Worm (Caenorhabditis elegans) whole organism, L4 larva: ENCODE results near the gene W05H9.2.

Experiments used
- F26F4.8 ChIP-seq: fragments of 200-800 bp; sonication (Bioruptor generic); conservative IDR thresholded peaks from 2 replicates; pipeline ENCODE4 v1.3.6; 2022; ENCODE audit warnings: missing genetic modification characterization, missing compliant biosample characterization
- F44E2.7 ChIP-seq: fragments of 200-800 bp; sonication (Bioruptor generic); IDR thresholded peaks from 2 replicates; pipeline ENCODE4 v2.1.2; 2022; ENCODE audit warnings: missing genetic modification characterization, missing compliant biosample characterization
- F49E8.2 ChIP-seq: sonication (generic microtip); optimal IDR thresholded peaks from 2 replicates; lab custom pipeline; 2016; ENCODE audit warnings: missing compliant biosample characterization, mild to moderate bottlenecking, missing genetic modification characterization, borderline replicate concordance
- T20F7.1 ChIP-seq: fragments of 200-800 bp; sonication (Bioruptor generic); optimal IDR thresholded peaks from 2 replicates; lab custom pipeline; 2018; ENCODE audit warnings: mild to moderate bottlenecking, missing genetic modification characterization, missing compliant biosample characterization
- T26A8.4 ChIP-seq: fragments of 200-800 bp; sonication (Bioruptor generic); IDR thresholded peaks from 2 replicates; pipeline ENCODE4 v1.3.6; 2022; ENCODE audit warnings: missing genetic modification characterization, missing compliant biosample characterization
- aha-1 ChIP-seq: fragments of 150-350 bp; peaks from one replicate; lab custom pipeline; 2014; ENCODE audit warnings: missing biosample characterization, missing genetic modification characterization
- ama-1 ChIP-seq: fragments of 150-350 bp; optimal IDR thresholded peaks from 2 replicates; lab custom pipeline; 2014; ENCODE audit warnings: inconsistent platforms, mixed read lengths
- ceh-20 ChIP-seq: fragments of 200-800 bp; sonication (Bioruptor generic); IDR thresholded peaks from 2 replicates; pipeline ENCODE4 v1.3.6; 2022; ENCODE audit warnings: missing genetic modification reagents, missing genetic modification characterization, missing compliant biosample characterization
- ceh-44 ChIP-seq: fragments of 200-800 bp; sonication (Bioruptor generic); IDR thresholded peaks from 2 replicates; pipeline ENCODE4 v1.3.6; 2022; ENCODE audit warnings: missing genetic modification reagents, missing genetic modification characterization, missing compliant biosample characterization
- cey-2 ChIP-seq: sonication (generic microtip); optimal IDR thresholded peaks from 3 replicates; lab custom pipeline; 2017; ENCODE audit warnings: missing genetic modification characterization, mild to moderate bottlenecking, missing compliant biosample characterization, antibody characterized with exemption, borderline replicate concordance; ENCODE audit not compliant: insufficient read depth
- ctbp-1 ChIP-seq: fragments of 200-800 bp; sonication (Bioruptor generic); IDR thresholded peaks from 2 replicates; pipeline ENCODE4 v1.3.6; 2022; ENCODE audit warnings: missing genetic modification reagents, missing genetic modification characterization, missing compliant biosample characterization
- daf-12 ChIP-seq: fragments of 150-350 bp; optimal IDR thresholded peaks from 2 replicates; lab custom pipeline; 2014; ENCODE audit warnings: missing biosample characterization, missing genetic modification reagents, missing genetic modification characterization
- daf-16 ChIP-seq, 3 experiments: sonication (generic microtip); optimal IDR thresholded peaks; 2 replicates each; lab custom pipeline; 2016 to 2017; ENCODE audit warnings: missing genetic modification characterization in 3 of 3, missing genetic modification reagents in 3 of 3, mild to moderate bottlenecking in 2 of 3, missing compliant biosample characterization in 2 of 3, missing biosample characterization in 1 of 3, moderate library complexity in 1 of 3
- dmd-6 ChIP-seq: fragments of 200-800 bp; sonication (Bioruptor generic); IDR thresholded peaks from 2 replicates; pipeline ENCODE4 v1.3.6; 2022; ENCODE audit warnings: missing genetic modification reagents, missing genetic modification characterization, missing compliant biosample characterization
- egl-43 ChIP-seq: fragments of 200-800 bp; sonication (Bioruptor generic); IDR thresholded peaks from 2 replicates; pipeline ENCODE4 v1.3.6; 2022; ENCODE audit warnings: missing genetic modification reagents, missing genetic modification characterization, missing compliant biosample characterization
- fkh-10 ChIP-seq: fragments of 150-350 bp; optimal IDR thresholded peaks from 2 replicates; lab custom pipeline; 2014; ENCODE audit warnings: missing biosample characterization, missing genetic modification reagents, missing genetic modification characterization
- hlh-11 ChIP-seq: fragments of 200-800 bp; sonication (Bioruptor generic); optimal IDR thresholded peaks from 2 replicates; lab custom pipeline; 2018; ENCODE audit warnings: mild to moderate bottlenecking, missing genetic modification characterization, missing compliant biosample characterization
- hlh-30 ChIP-seq: sonication (generic microtip); optimal IDR thresholded peaks from 2 replicates; lab custom pipeline; 2017; ENCODE audit warnings: antibody characterized with exemption, mild to moderate bottlenecking, missing genetic modification characterization, missing compliant biosample characterization; ENCODE audit not compliant: insufficient read depth
- lim-7 ChIP-seq: fragments of 200-800 bp; sonication (Bioruptor generic); IDR thresholded peaks from 2 replicates; pipeline ENCODE4 v1.3.6; 2022; ENCODE audit warnings: missing genetic modification characterization, missing compliant biosample characterization
- lin-38 ChIP-seq: fragments of 200-800 bp; sonication (Bioruptor generic); IDR thresholded peaks from 2 replicates; pipeline ENCODE4 v1.3.6; 2022; ENCODE audit warnings: missing genetic modification reagents, missing genetic modification characterization, missing compliant biosample characterization
- lsy-2 ChIP-seq, 2 experiments: fragments of 150-350 bp in 1 of 2; sonication (generic microtip) in 1 of 2; optimal IDR thresholded peaks; 2 replicates each; lab custom pipeline; 2014 to 2017; ENCODE audit warnings: missing biosample characterization in 2 of 2, missing genetic modification characterization in 2 of 2
- mdl-1 ChIP-seq, 2 experiments: fragments of 150-350 bp in 1 of 2; sonication (generic microtip) in 1 of 2; optimal IDR thresholded peaks; 2 replicates each; lab custom pipeline; 2014 to 2017; ENCODE audit warnings: missing biosample characterization in 2 of 2, missing genetic modification characterization in 2 of 2
- mep-1 ChIP-seq: fragments of 150-350 bp; sonication (generic microtip); optimal IDR thresholded peaks from 3 replicates; lab custom pipeline; 2014; ENCODE audit warnings: missing biosample characterization, missing genetic modification characterization
- mes-2 ChIP-seq: sonication (generic microtip); optimal IDR thresholded peaks from 2 replicates; lab custom pipeline; 2016; ENCODE audit warnings: missing genotype, mild to moderate bottlenecking, missing genetic modification characterization, missing compliant biosample characterization; ENCODE audit not compliant: poor library complexity, severe bottlenecking
- mxl-3 ChIP-seq: fragments of 200-800 bp; sonication (Bioruptor generic); optimal IDR thresholded peaks from 2 replicates; lab custom pipeline; 2018; ENCODE audit warnings: mild to moderate bottlenecking, missing genetic modification characterization, missing compliant biosample characterization
- nhr-10 ChIP-seq: fragments of 150-350 bp; optimal IDR thresholded peaks from 2 replicates; lab custom pipeline; 2014; ENCODE audit warnings: missing biosample characterization, missing genetic modification characterization
- nhr-11 ChIP-seq: fragments of 150-350 bp; optimal IDR thresholded peaks from 2 replicates; lab custom pipeline; 2014; ENCODE audit warnings: missing biosample characterization, missing genetic modification characterization
- nhr-25 ChIP-seq: sonication (generic microtip); optimal IDR thresholded peaks from 2 replicates; lab custom pipeline; 2017; ENCODE audit warnings: missing genetic modification characterization, mild to moderate bottlenecking, missing compliant biosample characterization, antibody characterized with exemption, moderate library complexity, borderline replicate concordance; ENCODE audit not compliant: insufficient read depth
- nhr-28 ChIP-seq: fragments of 150-350 bp; optimal IDR thresholded peaks from 2 replicates; lab custom pipeline; 2014; ENCODE audit warnings: missing biosample characterization, missing genetic modification characterization
- nhr-6 ChIP-seq: fragments of 150-350 bp; optimal IDR thresholded peaks from 2 replicates; lab custom pipeline; 2014; ENCODE audit warnings: missing biosample characterization, missing genetic modification characterization
- rbr-2 ChIP-seq: sonication (generic microtip); optimal IDR thresholded peaks from 2 replicates; lab custom pipeline; 2016; ENCODE audit warnings: missing genotype, missing genetic modification characterization, missing compliant biosample characterization
- set-16 ChIP-seq: fragments of 200-800 bp; sonication (Bioruptor generic); IDR thresholded peaks from 2 replicates; pipeline ENCODE4 v1.3.6; 2022; ENCODE audit warnings: missing genetic modification reagents, missing genetic modification characterization, missing compliant biosample characterization
- spr-3 ChIP-seq: fragments of 200-800 bp; sonication (Bioruptor generic); optimal IDR thresholded peaks from 2 replicates; lab custom pipeline; 2018; ENCODE audit warnings: mild to moderate bottlenecking, missing genetic modification characterization, missing compliant biosample characterization
- unc-62 ChIP-seq, 3 experiments: fragments of 150-350 bp in 1 of 3; sonication (generic microtip); optimal IDR thresholded peaks in 2 of 3; peaks in 1 of 3; 1 replicate in 1 of 3; 2 replicates in 2 of 3; lab custom pipeline; 2014 to 2017; ENCODE audit warnings: missing biosample characterization in 3 of 3, missing genetic modification characterization in 3 of 3, missing genetic modification reagents in 3 of 3, missing genotype in 1 of 3
- zfp-2 ChIP-seq: sonication (generic microtip); optimal IDR thresholded peaks from 2 replicates; lab custom pipeline; 2016; ENCODE audit warnings: mild to moderate bottlenecking, missing genetic modification characterization, missing compliant biosample characterization
- zip-11 ChIP-seq: fragments of 200-800 bp; sonication (Bioruptor generic); IDR thresholded peaks from 2 replicates; pipeline ENCODE4 v1.3.6; 2022; ENCODE audit warnings: missing genetic modification characterization, missing compliant biosample characterization
- ztf-11 ChIP-seq: fragments of 150-350 bp; optimal IDR thresholded peaks from 2 replicates; lab custom pipeline; 2014; ENCODE audit warnings: missing biosample characterization, missing genetic modification characterization

W05H9.2 gene

ce11 chrX:6275343-6275742 is 8.5 kb downstream of the W05H9.2 start:
- TF ChIP-seq spr-3 (no peak), cey-2 (no peak), nhr-25 (tag; lab: Kevin White, UChicago) (peak; percentile 60), nhr-28 (tag; lab: Kevin White, UChicago) (peak; percentile 38), ceh-20 (no peak), ceh-44 (GFP tag; lab: Robert Waterston, UW) (0 out of 2 replicates have a peak, but pooled peaks have one; percentile 13), fkh-10 (no peak), T26A8.4 (no peak), F49E8.2 (tag; lab: Kevin White, UChicago) (no peak), mep-1 (tag; lab: Kevin White, UChicago) (no peak), zfp-2 (no peak), nhr-10 (tag; lab: Kevin White, UChicago) (no peak)

ce11 chrX:6276701-6277100 is 9.9 kb downstream of the W05H9.2 start:
- TF ChIP-seq aha-1 (tag; lab: Kevin White, UChicago) (peak; percentile 95), daf-12 (tag; lab: Kevin White, UChicago) (no peak)

ce11 chrX:6277252-6277651 is 10.4 kb downstream of the W05H9.2 start:
- TF ChIP-seq dmd-6 (GFP tag; lab: Robert Waterston, UW) (no peak), lin-38 (GFP tag; lab: Robert Waterston, UW) (no peak)

ce11 chrX:6278296-6278695 is 11.5 kb downstream of the W05H9.2 start:
- TF ChIP-seq daf-12 (tag; lab: Kevin White, UChicago) (no peak), aha-1 (tag; lab: Kevin White, UChicago) (peak; percentile 82)

- peak; percentile 41 for TF ChIP-seq hlh-11 (tag; lab: Kevin White, UChicago)
- peak; percentile 32 for TF ChIP-seq mep-1 (tag; lab: Kevin White, UChicago)
- TF ChIP-seq mxl-3 (GFP tag; lab: Kevin White, UChicago): peak; percentile 22
- 0 out of 2 replicates have a peak, but pooled peaks have one; percentile 20 for TF ChIP-seq lim-7 (GFP tag; lab: Robert Waterston, UW)
- TF ChIP-seq zip-11: no peak
- peak in 1 of 2 experiments; percentile 6 for TF ChIP-seq mdl-1 (tag; optimal IDR thresholded peaks at IDR 0.05; lab: Kevin White, UChicago)
- no peak for TF ChIP-seq T20F7.1 (GFP tag; lab: Kevin White, UChicago)
- peak; percentile 75 for TF ChIP-seq ama-1
- TF ChIP-seq rbr-2 (tag; lab: Kevin White, UChicago): peak; percentile 11
These were observed 12.8 kb downstream of the W05H9.2 start, which contains the start of gene col-166 for ce11 chrX:6279625-6280024. col-166 (plus strand) TSS chrX:6280016.

ce11 chrX:6280272-6280791 is 13.5 kb downstream of the W05H9.2 start:
- TF ChIP-seq set-16 (GFP tag; lab: Robert Waterston, UW): peak; percentile 95

- TF ChIP-seq nhr-25 (tag; lab: Kevin White, UChicago) (no peak), hlh-30 (tag; lab: Kevin White, UChicago) (no peak), lsy-2 (tag; optimal IDR thresholded peaks at IDR 0.05; lab: Kevin White, UChicago) (peak in 1 of 2 experiments; percentile 13), ctbp-1 (GFP tag; lab: Robert Waterston, UW) (no peak), daf-16 (GFP tag; optimal IDR thresholded peaks at IDR 0.05; lab: Kevin White, UChicago) (no peak), daf-16 (tag; optimal IDR thresholded peaks at IDR 0.05; lab: Kevin White, UChicago) (no peak), unc-62 (GFP tag; optimal IDR thresholded peaks at IDR 0.05 in 1 of 2; lab: Kevin White, UChicago) (peak in 1 of 2 experiments; percentile 46), unc-62 (tag; optimal IDR thresholded peaks at IDR 0.05; lab: Kevin White, UChicago) (no peak), zip-11 (no peak), nhr-11 (tag; lab: Kevin White, UChicago) (no peak), F26F4.8 (no peak), F44E2.7 (no peak), lim-7 (GFP tag; lab: Robert Waterston, UW) (no peak), mxl-3 (GFP tag; lab: Kevin White, UChicago) (no peak), ztf-11 (tag; lab: Kevin White, UChicago) (no peak), ama-1 (peak; percentile 82), aha-1 (tag; lab: Kevin White, UChicago) (peak; percentile 8), mep-1 (tag; lab: Kevin White, UChicago) (peak; percentile 67), nhr-6 (tag; lab: Kevin White, UChicago) (no peak), mes-2 (peak; percentile 43), egl-43 (no peak)
These were observed 14.2 kb downstream of the W05H9.2 start for ce11 chrX:6280998-6281397.
